Fruit fly (Drosophila melanogaster) whole organism, embryonic: Measurements from ENCODE around the gene ClC-a.

Experiments
- Atf-2 ChIP-seq: fragments of 200-800 bp; sonication (Bioruptor generic); optimal IDR thresholded peaks from 2 replicates; lab custom pipeline; 2016; ENCODE audit warnings: missing biosample characterization, missing genetic modification characterization
- Atf3 ChIP-seq: fragments of 200-800 bp; sonication (Bioruptor generic); optimal IDR thresholded peaks from 3 replicates; lab custom pipeline; 2016; ENCODE audit warnings: missing biosample characterization, missing genetic modification characterization
- Awh ChIP-seq: fragments of 200-800 bp; sonication (Bioruptor generic); IDR thresholded peaks from 2 replicates; pipeline ENCODE4, ENCODE4 v1.3.6; 2022; ENCODE audit warnings: missing biosample characterization, missing genetic modification characterization
- CG10267 ChIP-seq: fragments of 200-800 bp; sonication (Bioruptor generic); optimal IDR thresholded peaks from 2 replicates; lab custom pipeline; 2018; ENCODE audit warnings: missing biosample characterization, mild to moderate bottlenecking, missing genetic modification characterization, moderate library complexity
- CG11504 ChIP-seq: fragments of 200-800 bp; sonication (Bioruptor generic); optimal IDR thresholded peaks from 3 replicates; lab custom pipeline; 2019; ENCODE audit warnings: missing biosample characterization, mild to moderate bottlenecking, missing genetic modification characterization, moderate library complexity
- CG12155 ChIP-seq: fragments of 200-800 bp; sonication (Bioruptor generic); optimal IDR thresholded peaks from 3 replicates; lab custom pipeline; 2016; ENCODE audit warnings: missing biosample characterization, missing genetic modification characterization
- CG13424 ChIP-seq: fragments of 200-800 bp; sonication (Bioruptor generic); optimal IDR thresholded peaks from 2 replicates; lab custom pipeline; 2019; ENCODE audit warnings: missing biosample characterization, mild to moderate bottlenecking, missing genetic modification characterization, moderate library complexity
- CG2199 ChIP-seq: fragments of 200-800 bp; sonication (Bioruptor generic); IDR thresholded peaks from 3 replicates; pipeline ENCODE4 v1.3.6; 2022; ENCODE audit warnings: missing biosample characterization, missing genetic modification characterization
- CG34224 ChIP-seq: fragments of 200-800 bp; sonication (Bioruptor generic); IDR thresholded peaks from 3 replicates; pipeline ENCODE4 v1.3.6; 2022; ENCODE audit warnings: missing biosample characterization, missing genetic modification characterization; ENCODE audit not compliant: partially characterized antibody
- CG3995 ChIP-seq: fragments of 200-800 bp; sonication (Bioruptor generic); optimal IDR thresholded peaks from 3 replicates; lab custom pipeline; 2016; ENCODE audit warnings: missing biosample characterization, missing genetic modification characterization
- CG4328 ChIP-seq: fragments of 200-800 bp; sonication (Bioruptor generic); optimal IDR thresholded peaks from 3 replicates; lab custom pipeline; 2017; ENCODE audit warnings: missing biosample characterization, missing genetic modification reagents, missing genetic modification characterization
- CG6272 ChIP-seq: fragments of 200-800 bp; sonication (Bioruptor generic); IDR thresholded peaks from 2 replicates; pipeline ENCODE4 v1.3.6; 2022; ENCODE audit warnings: missing biosample characterization, missing genetic modification characterization
- CG6654 ChIP-seq: fragments of 200-800 bp; sonication (Bioruptor generic); optimal IDR thresholded peaks from 2 replicates; lab custom pipeline; 2017; ENCODE audit warnings: missing biosample characterization, mild to moderate bottlenecking, missing genetic modification characterization
- CG9727 ChIP-seq: fragments of 200-800 bp; sonication (Bioruptor generic); optimal IDR thresholded peaks from 3 replicates; lab custom pipeline; 2017; ENCODE audit warnings: missing biosample characterization, mild to moderate bottlenecking, missing genetic modification characterization
- Chrac-16 ChIP-seq: fragments of 200-800 bp; sonication (Bioruptor generic); optimal IDR thresholded peaks from 3 replicates; lab custom pipeline; 2016; ENCODE audit warnings: missing biosample characterization, missing genetic modification characterization
- CrebB ChIP-seq: fragments of 200-800 bp; sonication (Bioruptor generic); optimal IDR thresholded peaks from 3 replicates; lab custom pipeline; 2018; ENCODE audit warnings: missing biosample characterization, mild to moderate bottlenecking, missing genetic modification characterization
- D19A ChIP-seq: fragments of 200-800 bp; optimal IDR thresholded peaks from 3 replicates; lab custom pipeline; 2019; ENCODE audit warnings: missing biosample characterization, mild to moderate bottlenecking, missing genetic modification characterization, moderate library complexity
- Dll ChIP-seq: fragments of 200-800 bp; sonication (Bioruptor generic); IDR thresholded peaks from 4 replicates; pipeline ENCODE4 v1.3.6; 2022; ENCODE audit warnings: missing biosample characterization, missing genetic modification characterization; ENCODE audit not compliant: partially characterized antibody
- E2f2 ChIP-seq: fragments of 200-800 bp; sonication (Bioruptor generic); IDR thresholded peaks from 2 replicates; pipeline ENCODE4 v1.3.6; 2022; ENCODE audit warnings: missing biosample characterization, missing genetic modification characterization
- Hand ChIP-seq: fragments of 200-800 bp; sonication (Bioruptor generic); optimal IDR thresholded peaks from 2 replicates; lab custom pipeline; 2017; ENCODE audit warnings: mild to moderate bottlenecking, missing biosample characterization, missing genetic modification reagents, missing genetic modification characterization
- HmgZ ChIP-seq: fragments of 200-800 bp; sonication (Bioruptor generic); optimal IDR thresholded peaks from 2 replicates; lab custom pipeline; 2018; ENCODE audit warnings: missing biosample characterization, mild to moderate bottlenecking, missing genetic modification characterization
- Jarid2 ChIP-seq: fragments of 200-800 bp; sonication (Bioruptor generic); optimal IDR thresholded peaks from 3 replicates; lab custom pipeline; 2017; ENCODE audit warnings: mild to moderate bottlenecking, missing biosample characterization, missing genetic modification reagents, missing genetic modification characterization
- Nf-YA ChIP-seq: fragments of 200-800 bp; sonication (Bioruptor generic); IDR thresholded peaks from 2 replicates; pipeline ENCODE4 v1.3.6; 2022; ENCODE audit warnings: missing biosample characterization, missing genetic modification characterization
- Optix ChIP-seq: fragments of 200-800 bp; sonication (Bioruptor generic); IDR thresholded peaks from 3 replicates; pipeline ENCODE4 v1.3.6; 2022; ENCODE audit warnings: missing biosample characterization, missing genetic modification characterization
- Rx ChIP-seq: fragments of 200-800 bp; sonication (Bioruptor generic); IDR thresholded peaks from 2 replicates; pipeline ENCODE4 v1.3.6; 2022; ENCODE audit warnings: missing biosample characterization, missing genetic modification characterization
- TFAM ChIP-seq: fragments of 200-800 bp; sonication (Bioruptor generic); optimal IDR thresholded peaks from 2 replicates; lab custom pipeline; 2017; ENCODE audit warnings: missing biosample characterization, missing genetic modification characterization, inconsistent platforms
- Trl ChIP-seq, 3 experiments: fragments of >200 bp in 2 of 3; fragments of 200-800 bp in 1 of 3; sonication (Bioruptor generic) in 1 of 3; optimal IDR thresholded peaks; 2 replicates in 1 of 3; 3 replicates in 2 of 3; lab custom pipeline; 2016 to 2017; ENCODE audit warnings: missing biosample characterization in 1 of 3, missing genetic modification characterization in 1 of 3
- Xbp1 ChIP-seq: fragments of 200-800 bp; sonication (Bioruptor generic); optimal IDR thresholded peaks from 3 replicates; lab custom pipeline; 2016; ENCODE audit warnings: missing biosample characterization, mild to moderate bottlenecking, missing genetic modification characterization
- bigmax ChIP-seq: fragments of 200-800 bp; sonication (Bioruptor generic); optimal IDR thresholded peaks from 2 replicates; lab custom pipeline; 2018; ENCODE audit warnings: missing biosample characterization, mild to moderate bottlenecking, missing genetic modification characterization
- cad ChIP-seq: fragments of >200 bp; optimal IDR thresholded peaks from 2 replicates; lab custom pipeline; 2017; ENCODE audit warnings: missing biosample characterization, missing genetic modification characterization
- chif ChIP-seq, 2 experiments: fragments of 200-800 bp; sonication (Bioruptor generic); optimal IDR thresholded peaks; 3 replicates each; lab custom pipeline; 2016; ENCODE audit warnings: missing biosample characterization in 2 of 2, missing genetic modification characterization in 2 of 2
- dati ChIP-seq: fragments of 200-800 bp; sonication (Bioruptor generic); IDR thresholded peaks from 2 replicates; pipeline ENCODE4 v1.3.6; 2022; ENCODE audit warnings: missing biosample characterization, missing genetic modification characterization
- emc ChIP-seq: fragments of 200-800 bp; sonication (Bioruptor generic); optimal IDR thresholded peaks from 2 replicates; lab custom pipeline; 2016; ENCODE audit warnings: missing biosample characterization, missing genetic modification characterization
- en ChIP-seq: fragments of 200-800 bp; sonication (Bioruptor generic); optimal IDR thresholded peaks from 2 replicates; lab custom pipeline; 2016; ENCODE audit warnings: missing biosample characterization, missing genetic modification characterization
- fd102C ChIP-seq: fragments of 200-800 bp; sonication (Bioruptor generic); optimal IDR thresholded peaks from 2 replicates; lab custom pipeline; 2018; ENCODE audit warnings: missing biosample characterization, mild to moderate bottlenecking, missing genetic modification characterization, moderate library complexity
- fd3F ChIP-seq: fragments of 200-800 bp; sonication (Bioruptor generic); optimal IDR thresholded peaks from 2 replicates; lab custom pipeline; 2018; ENCODE audit warnings: missing biosample characterization, mild to moderate bottlenecking, missing genetic modification characterization, moderate library complexity
- fd64A ChIP-seq: fragments of 200-800 bp; sonication (Bioruptor generic); optimal IDR thresholded peaks from 3 replicates; lab custom pipeline; 2018; ENCODE audit warnings: missing biosample characterization, mild to moderate bottlenecking, missing genetic modification characterization
- gcm ChIP-seq: fragments of 200-800 bp; sonication (Bioruptor generic); optimal IDR thresholded peaks from 2 replicates; lab custom pipeline; 2019; ENCODE audit warnings: missing biosample characterization, mild to moderate bottlenecking, missing genetic modification characterization, moderate library complexity
- hkb ChIP-seq, 2 experiments: fragments of 200-800 bp in 1 of 2; fragments of >200 bp in 1 of 2; sonication (Bioruptor generic) in 1 of 2; IDR thresholded peaks in 1 of 2; optimal IDR thresholded peaks in 1 of 2; 2 replicates each; pipeline versions ENCODE4 v1.3.6 to Lab custom; 2017 to 2022; ENCODE audit warnings: missing biosample characterization in 1 of 2, missing genetic modification characterization in 1 of 2
- hth ChIP-seq: fragments of >200 bp; optimal IDR thresholded peaks from 2 replicates; lab custom pipeline; 2017; ENCODE audit warnings: inconsistent platforms
- ind ChIP-seq: fragments of 200-800 bp; sonication (Bioruptor generic); optimal IDR thresholded peaks from 3 replicates; lab custom pipeline; 2016; ENCODE audit warnings: missing biosample characterization, missing genetic modification characterization
- kay ChIP-seq: fragments of 200-800 bp; sonication (Bioruptor generic); optimal IDR thresholded peaks from 2 replicates; lab custom pipeline; 2016; ENCODE audit warnings: missing biosample characterization, missing genetic modification characterization
- ken ChIP-seq: fragments of 200-800 bp; sonication (Bioruptor generic); IDR thresholded peaks from 3 replicates; pipeline ENCODE4 v1.3.6; 2022; ENCODE audit warnings: missing biosample characterization, missing genetic modification characterization
- kni ChIP-seq: fragments of 200-800 bp; sonication (Bioruptor generic); optimal IDR thresholded peaks from 3 replicates; lab custom pipeline; 2017; ENCODE audit warnings: mild to moderate bottlenecking, missing biosample characterization, missing genetic modification reagents, missing genetic modification characterization
- lmd ChIP-seq: fragments of 200-800 bp; sonication (Bioruptor generic); IDR thresholded peaks from 2 replicates; pipeline ENCODE4 v1.3.6; 2022; ENCODE audit warnings: missing biosample characterization, missing genetic modification characterization
- mirr ChIP-seq: fragments of 200-800 bp; sonication (Bioruptor generic); optimal IDR thresholded peaks from 3 replicates; lab custom pipeline; 2018; ENCODE audit warnings: missing biosample characterization, mild to moderate bottlenecking, missing genetic modification characterization
- nerfin-1 ChIP-seq: fragments of 200-800 bp; sonication (Bioruptor generic); optimal IDR thresholded peaks from 3 replicates; lab custom pipeline; 2019; ENCODE audit warnings: missing biosample characterization, mild to moderate bottlenecking, missing genetic modification characterization, moderate library complexity
- org-1 ChIP-seq: fragments of 200-800 bp; sonication (Bioruptor generic); optimal IDR thresholded peaks from 2 replicates; lab custom pipeline; 2017; ENCODE audit warnings: missing biosample characterization, missing genetic modification characterization
- row ChIP-seq: fragments of 200-800 bp; sonication (Bioruptor generic); IDR thresholded peaks from 3 replicates; pipeline ENCODE4 v1.3.6; 2022; ENCODE audit warnings: missing biosample characterization, missing genetic modification characterization
- sim ChIP-seq: fragments of 200-800 bp; sonication (Bioruptor generic); IDR thresholded peaks from 2 replicates; pipeline ENCODE4 v1.3.6; 2022; ENCODE audit warnings: missing biosample characterization, missing genetic modification characterization
- so ChIP-seq: fragments of 200-800 bp; sonication (Bioruptor generic); IDR thresholded peaks from 3 replicates; pipeline ENCODE4 v1.3.6; 2022; ENCODE audit warnings: missing biosample characterization, missing genetic modification characterization
- vvl ChIP-seq: fragments of 200-800 bp; sonication (Bioruptor generic); IDR thresholded peaks from 2 replicates; pipeline ENCODE4 v1.3.6; 2022; ENCODE audit warnings: missing biosample characterization, missing genetic modification characterization

The ClC-a gene

dm6 chr3R:11796780-11797179, 16.2 kb downstream of the ClC-a start, which contains the start of gene Sbf (continued):
- no peak for TF ChIP-seq fd102C (GFP tag; lab: Kevin White, UChicago)
- TF ChIP-seq Xbp1 (GFP tag; lab: Kevin White, UChicago) = no peak
- TF ChIP-seq dati (GFP tag; lab: Robert Waterston, UW) = no peak
- TF ChIP-seq Optix (GFP tag; lab: Robert Waterston, UW) = no peak
- TF ChIP-seq CG12155 (GFP tag; lab: Kevin White, UChicago) = no peak
- TF ChIP-seq Atf3 (GFP tag; lab: Kevin White, UChicago) = no peak
- TF ChIP-seq Dll (GFP tag; lab: Robert Waterston, UW) = peak; percentile 84
- no peak for TF ChIP-seq Atf-2 (GFP tag; lab: Kevin White, UChicago)
- TF ChIP-seq ind = no peak
- peak; percentile 1 for TF ChIP-seq CrebB (tag; lab: Kevin White, UChicago)
- no peak for TF ChIP-seq CG13424 (tag; lab: Kevin White, UChicago)
- TF ChIP-seq CG10267 = peak; percentile 98
- TF ChIP-seq vvl = no peak
- no peak for TF ChIP-seq fd3F (GFP tag; lab: Kevin White, UChicago)
- TF ChIP-seq fd64A (GFP tag; lab: Kevin White, UChicago) = no peak
- TF ChIP-seq Chrac-16 (GFP tag; lab: Kevin White, UChicago) = no peak
- no peak for TF ChIP-seq org-1
- no peak for TF ChIP-seq Awh
- no peak for TF ChIP-seq gcm (GFP tag; lab: Kevin White, UChicago)
- peak; percentile 91 for TF ChIP-seq CG34224
- no peak for TF ChIP-seq CG4328
- peak; percentile 12; the same call in 1 of the 2 replicates for TF ChIP-seq CG6272 (GFP tag; lab: Robert Waterston, UW)
- no peak for TF ChIP-seq so (GFP tag; lab: Robert Waterston, UW)
- peak; percentile 98 for TF ChIP-seq E2f2 (GFP tag; lab: Robert Waterston, UW)
- no peak for TF ChIP-seq D19A (tag; lab: Kevin White, UChicago)
- TF ChIP-seq Rx (GFP tag; lab: Robert Waterston, UW) = no peak
- TF ChIP-seq Nf-YA (GFP tag; lab: Robert Waterston, UW) = no peak
- TF ChIP-seq hkb (optimal IDR thresholded peaks at IDR 0.05; lab: Kevin White, UChicago) = no peak
- no peak for TF ChIP-seq hkb (GFP tag; IDR thresholded peaks at IDR 0.05; lab: Robert Waterston, UW)
- TF ChIP-seq mirr (GFP tag; lab: Kevin White, UChicago) = no peak
- TF ChIP-seq emc (GFP tag; lab: Kevin White, UChicago) = no peak
- TF ChIP-seq CG2199 = no peak
- TF ChIP-seq Hand (GFP tag; lab: Kevin White, UChicago) = no peak
- TF ChIP-seq sim (GFP tag; lab: Robert Waterston, UW) = no peak
- peak; percentile 19; the same call in 1 of the 3 replicates for TF ChIP-seq row (GFP tag; lab: Robert Waterston, UW)
- TF ChIP-seq ken (GFP tag; lab: Robert Waterston, UW) = no peak
- TF ChIP-seq CG3995 (GFP tag; lab: Kevin White, UChicago) = peak; percentile 65
- TF ChIP-seq kni (GFP tag; lab: Kevin White, UChicago) = no peak
- no peak for TF ChIP-seq Jarid2 (GFP tag; lab: Kevin White, UChicago)
- TF ChIP-seq bigmax (GFP tag; lab: Kevin White, UChicago) = no peak
- no peak for TF ChIP-seq kay
- no peak for TF ChIP-seq nerfin-1 (tag; lab: Kevin White, UChicago)
- TF ChIP-seq lmd (GFP tag; lab: Robert Waterston, UW) = no peak
- peak; percentile 66 for TF ChIP-seq HmgZ (tag; lab: Kevin White, UChicago)
- TF ChIP-seq CG11504 = no peak
- no peak for TF ChIP-seq hth (lab: Kevin White, UChicago)
- no peak for TF ChIP-seq Trl (optimal IDR thresholded peaks at IDR 0.05; lab: Kevin White, UChicago)
- TF ChIP-seq Trl (GFP tag; optimal IDR thresholded peaks at IDR 0.05; lab: Kevin White, UChicago) = no peak
- no peak for TF ChIP-seq CG9727
- TF ChIP-seq en (GFP tag; lab: Kevin White, UChicago) = no peak
- TF ChIP-seq TFAM = no peak
- no peak for TF ChIP-seq chif (GFP tag; optimal IDR thresholded peaks at IDR 0.05; lab: Kevin White, UChicago)
- TF ChIP-seq CG6654 (GFP tag; lab: Kevin White, UChicago) = no peak
- no peak for TF ChIP-seq cad (GFP tag; lab: Kevin White, UChicago)
